Fruit fly (Drosophila melanogaster) whole organism, embryonic: ENCODE measurements around the gene CG17109.
A peak's percentile ranks its signal among the peaks of the same experiment; 100 is the strongest.

Source experiments
- Abd-B ChIP-seq: fragments of 200-800 bp; sonication (Bioruptor generic); optimal IDR thresholded peaks from 2 replicates; lab custom pipeline; 2018; ENCODE audit warnings: missing biosample characterization, mild to moderate bottlenecking, missing genetic modification characterization, moderate library complexity
- Awh ChIP-seq: fragments of 200-800 bp; sonication (Bioruptor generic); IDR thresholded peaks from 2 replicates; pipeline ENCODE4, ENCODE4 v1.3.6; 2022; ENCODE audit warnings: missing biosample characterization, missing genetic modification characterization
- B-H2 ChIP-seq: fragments of 200-800 bp; sonication (Bioruptor generic); optimal IDR thresholded peaks from 2 replicates; lab custom pipeline; 2018; ENCODE audit warnings: missing biosample characterization, mild to moderate bottlenecking, missing genetic modification characterization
- Bgb ChIP-seq: fragments of 200-800 bp; sonication (Bioruptor generic); IDR thresholded peaks from 2 replicates; pipeline ENCODE4 v1.3.6; 2022; ENCODE audit warnings: missing biosample characterization, missing genetic modification characterization; ENCODE audit not compliant: partially characterized antibody
- CG10147 ChIP-seq: fragments of 200-800 bp; sonication (Bioruptor generic); optimal IDR thresholded peaks from 2 replicates; lab custom pipeline; 2019; ENCODE audit warnings: missing biosample characterization, mild to moderate bottlenecking, missing genetic modification characterization, moderate library complexity
- CG11456 ChIP-seq: fragments of 200-800 bp; sonication (Bioruptor generic); IDR thresholded peaks from 3 replicates; pipeline ENCODE4 v1.3.6; 2022; ENCODE audit warnings: missing biosample characterization, missing genetic modification characterization
- CG11504 ChIP-seq: fragments of 200-800 bp; sonication (Bioruptor generic); optimal IDR thresholded peaks from 3 replicates; lab custom pipeline; 2019; ENCODE audit warnings: missing biosample characterization, mild to moderate bottlenecking, missing genetic modification characterization, moderate library complexity
- CG11560 ChIP-seq: fragments of 200-800 bp; sonication (Bioruptor generic); IDR thresholded peaks from 3 replicates; pipeline ENCODE4 v1.3.6; 2022; ENCODE audit warnings: missing biosample characterization, missing genetic modification characterization
- CG12769 ChIP-seq: fragments of 200-800 bp; sonication (Bioruptor generic); optimal IDR thresholded peaks from 2 replicates; lab custom pipeline; 2019; ENCODE audit warnings: missing biosample characterization, mild to moderate bottlenecking, missing genetic modification characterization, moderate library complexity
- CG15073 ChIP-seq: fragments of 200-800 bp; sonication (Bioruptor generic); optimal IDR thresholded peaks from 2 replicates; lab custom pipeline; 2016; ENCODE audit warnings: missing biosample characterization, missing genetic modification characterization
- CG17361 ChIP-seq: fragments of 200-800 bp; sonication (Bioruptor generic); IDR thresholded peaks from 3 replicates; pipeline ENCODE4 v1.3.6; 2022; ENCODE audit warnings: missing biosample characterization, missing genetic modification characterization
- CG30403 ChIP-seq: fragments of 200-800 bp; sonication (Bioruptor generic); optimal IDR thresholded peaks from 3 replicates; lab custom pipeline; 2016; ENCODE audit warnings: missing biosample characterization, missing genetic modification characterization
- CG34422 ChIP-seq: fragments of 200-800 bp; sonication (Bioruptor generic); IDR thresholded peaks from 3 replicates; pipeline ENCODE4 v1.3.6; 2022; ENCODE audit warnings: missing biosample characterization, missing genetic modification characterization
- CG3838 ChIP-seq: fragments of 200-800 bp; sonication (Bioruptor generic); optimal IDR thresholded peaks from 3 replicates; lab custom pipeline; 2016; ENCODE audit warnings: missing biosample characterization, missing genetic modification characterization
- CG42726 ChIP-seq: fragments of 200-800 bp; sonication (Bioruptor generic); IDR thresholded peaks from 2 replicates; pipeline ENCODE4 v1.3.6; 2022; ENCODE audit warnings: missing biosample characterization, missing genetic modification characterization; ENCODE audit not compliant: partially characterized antibody
- CG4282 ChIP-seq: fragments of 200-800 bp; sonication (Bioruptor generic); optimal IDR thresholded peaks from 2 replicates; lab custom pipeline; 2016; ENCODE audit warnings: missing biosample characterization, missing genetic modification characterization
- CG43689 ChIP-seq: fragments of 200-800 bp; sonication (Bioruptor generic); IDR thresholded peaks from 2 replicates; pipeline ENCODE4 v1.3.6; 2022; ENCODE audit warnings: missing biosample characterization, missing genetic modification characterization
- CG6683 ChIP-seq: fragments of 200-800 bp; sonication (Bioruptor generic); optimal IDR thresholded peaks from 2 replicates; lab custom pipeline; 2017; ENCODE audit warnings: missing biosample characterization, mild to moderate bottlenecking, missing genetic modification characterization, missing genetic modification reagents
- CG6813 ChIP-seq: fragments of 200-800 bp; sonication (Bioruptor generic); optimal IDR thresholded peaks from 2 replicates; lab custom pipeline; 2017; ENCODE audit warnings: missing biosample characterization, missing genetic modification characterization, mild to moderate bottlenecking, moderate library complexity, missing genetic modification reagents
- CG7271 ChIP-seq: fragments of 200-800 bp; sonication (Bioruptor generic); optimal IDR thresholded peaks from 2 replicates; lab custom pipeline; 2018; ENCODE audit warnings: missing biosample characterization, mild to moderate bottlenecking, missing genetic modification characterization, moderate library complexity
- CG7963 ChIP-seq: fragments of 200-800 bp; sonication (Bioruptor generic); IDR thresholded peaks from 3 replicates; pipeline ENCODE4 v1.3.6; 2022; ENCODE audit warnings: missing biosample characterization, missing genetic modification characterization; ENCODE audit not compliant: partially characterized antibody
- CG8944 ChIP-seq: fragments of 200-800 bp; sonication (Bioruptor generic); optimal IDR thresholded peaks from 3 replicates; lab custom pipeline; 2016; ENCODE audit warnings: missing biosample characterization, missing genetic modification characterization
- CG9437 ChIP-seq: fragments of 200-800 bp; sonication (Bioruptor generic); optimal IDR thresholded peaks from 2 replicates; lab custom pipeline; 2018; ENCODE audit warnings: missing biosample characterization, mild to moderate bottlenecking, missing genetic modification characterization
- CG9817 ChIP-seq: fragments of 200-800 bp; sonication (Bioruptor generic); optimal IDR thresholded peaks from 2 replicates; lab custom pipeline; 2018; ENCODE audit warnings: missing biosample characterization, mild to moderate bottlenecking, missing genetic modification characterization, moderate library complexity
- CTCF ChIP-seq: fragments of 200-800 bp; sonication (Bioruptor generic); optimal IDR thresholded peaks from 2 replicates; lab custom pipeline; 2017; ENCODE audit warnings: missing biosample characterization, mild to moderate bottlenecking, missing genetic modification characterization, moderate library complexity
- HLH3B ChIP-seq: fragments of 200-800 bp; sonication (Bioruptor generic); IDR thresholded peaks from 2 replicates; pipeline ENCODE4 v1.3.6; 2022; ENCODE audit warnings: missing biosample characterization, missing genetic modification characterization
- HLH54F ChIP-seq: fragments of 200-800 bp; sonication (Bioruptor generic); optimal IDR thresholded peaks from 3 replicates; lab custom pipeline; 2016; ENCODE audit warnings: missing biosample characterization, missing genetic modification characterization
- Myb ChIP-seq: fragments of 200-800 bp; sonication (Bioruptor generic); optimal IDR thresholded peaks from 2 replicates; lab custom pipeline; 2016; ENCODE audit warnings: missing biosample characterization, missing genetic modification characterization
- Oli ChIP-seq: fragments of 200-800 bp; sonication (Bioruptor generic); optimal IDR thresholded peaks from 2 replicates; lab custom pipeline; 2018; ENCODE audit warnings: missing biosample characterization, mild to moderate bottlenecking, missing genetic modification characterization, moderate library complexity
- Rfx ChIP-seq: fragments of 200-800 bp; sonication (Bioruptor generic); IDR thresholded peaks from 2 replicates; pipeline ENCODE4 v1.3.6; 2022; ENCODE audit warnings: missing biosample characterization, missing genetic modification characterization
- Taf1 ChIP-seq: fragments of 200-800 bp; sonication (Bioruptor generic); IDR thresholded peaks from 2 replicates; pipeline ENCODE4 v1.3.6; 2022; ENCODE audit warnings: missing biosample characterization, missing genetic modification characterization
- Usf ChIP-seq: fragments of 200-800 bp; sonication (Bioruptor generic); optimal IDR thresholded peaks from 2 replicates; lab custom pipeline; 2017; ENCODE audit warnings: missing genotype, missing biosample characterization, missing genetic modification characterization
- ab ChIP-seq: fragments of 200-800 bp; sonication (Bioruptor generic); optimal IDR thresholded peaks from 2 replicates; lab custom pipeline; 2016; ENCODE audit warnings: missing biosample characterization, missing genetic modification characterization
- bab2 ChIP-seq: fragments of 200-800 bp; sonication (Bioruptor generic); optimal IDR thresholded peaks from 2 replicates; lab custom pipeline; 2016; ENCODE audit warnings: missing biosample characterization, missing genetic modification characterization
- br ChIP-seq: fragments of >200 bp; optimal IDR thresholded peaks from 2 replicates; lab custom pipeline; 2017
- chif ChIP-seq, 2 experiments: fragments of 200-800 bp; sonication (Bioruptor generic); optimal IDR thresholded peaks; 3 replicates each; lab custom pipeline; 2016; ENCODE audit warnings: missing biosample characterization in 2 of 2, missing genetic modification characterization in 2 of 2
- crol ChIP-seq: fragments of 200-800 bp; sonication (Bioruptor generic); IDR thresholded peaks from 2 replicates; pipeline ENCODE4 v1.3.6; 2022; ENCODE audit warnings: missing biosample characterization, missing genetic modification characterization
- emc ChIP-seq: fragments of 200-800 bp; sonication (Bioruptor generic); optimal IDR thresholded peaks from 2 replicates; lab custom pipeline; 2016; ENCODE audit warnings: missing biosample characterization, missing genetic modification characterization
- esg ChIP-seq: fragments of 200-800 bp; sonication (Bioruptor generic); conservative IDR thresholded peaks from 2 replicates; pipeline ENCODE4 v1.3.6; 2022; ENCODE audit warnings: missing biosample characterization, missing genetic modification characterization
- gem ChIP-seq: fragments of 200-800 bp; sonication (Bioruptor generic); optimal IDR thresholded peaks from 2 replicates; lab custom pipeline; 2019; ENCODE audit warnings: missing biosample characterization, mild to moderate bottlenecking, missing genetic modification characterization, moderate library complexity
- hbn ChIP-seq: fragments of 200-800 bp; sonication (Bioruptor generic); IDR thresholded peaks from 2 replicates; pipeline ENCODE4 v1.3.6; 2022; ENCODE audit warnings: missing biosample characterization, missing genetic modification characterization; ENCODE audit not compliant: partially characterized antibody
- insv ChIP-seq, 2 experiments: fragments of 200-800 bp; sonication (Bioruptor generic); optimal IDR thresholded peaks; 3 replicates each; lab custom pipeline; 2016 to 2018; ENCODE audit warnings: missing biosample characterization in 2 of 2, missing genetic modification characterization in 2 of 2
- mirr ChIP-seq: fragments of 200-800 bp; sonication (Bioruptor generic); optimal IDR thresholded peaks from 3 replicates; lab custom pipeline; 2018; ENCODE audit warnings: missing biosample characterization, mild to moderate bottlenecking, missing genetic modification characterization
- pros ChIP-seq: fragments of 200-800 bp; sonication (Bioruptor generic); optimal IDR thresholded peaks from 3 replicates; lab custom pipeline; 2019; ENCODE audit warnings: missing biosample characterization, mild to moderate bottlenecking, missing genetic modification characterization, moderate library complexity
- pzg ChIP-seq: fragments of 200-800 bp; sonication (Bioruptor generic); optimal IDR thresholded peaks from 3 replicates; lab custom pipeline; 2018; ENCODE audit warnings: missing biosample characterization, mild to moderate bottlenecking, missing genetic modification characterization, moderate library complexity
- schlank ChIP-seq: fragments of 200-800 bp; sonication (Bioruptor generic); optimal IDR thresholded peaks from 2 replicates; lab custom pipeline; 2018; ENCODE audit warnings: missing biosample characterization, mild to moderate bottlenecking, missing genetic modification characterization
- twi ChIP-seq: fragments of 200-800 bp; optimal IDR thresholded peaks from 2 replicates; lab custom pipeline; 2019; ENCODE audit warnings: missing biosample characterization, mild to moderate bottlenecking, missing genetic modification characterization, moderate library complexity
- vfl ChIP-seq: fragments of 200-800 bp; sonication (Bioruptor generic); optimal IDR thresholded peaks from 2 replicates; lab custom pipeline; 2016; ENCODE audit warnings: missing biosample characterization, missing genetic modification characterization
- z ChIP-seq: fragments of 200-800 bp; sonication (Bioruptor generic); IDR thresholded peaks from 3 replicates; pipeline ENCODE4 v1.3.6; 2022; ENCODE audit warnings: missing biosample characterization, missing genetic modification characterization
- zf30C ChIP-seq: fragments of 200-800 bp; sonication (Bioruptor generic); optimal IDR thresholded peaks from 3 replicates; lab custom pipeline; 2018; ENCODE audit warnings: missing biosample characterization, mild to moderate bottlenecking, missing genetic modification characterization

The CG17109 gene

DNA sequence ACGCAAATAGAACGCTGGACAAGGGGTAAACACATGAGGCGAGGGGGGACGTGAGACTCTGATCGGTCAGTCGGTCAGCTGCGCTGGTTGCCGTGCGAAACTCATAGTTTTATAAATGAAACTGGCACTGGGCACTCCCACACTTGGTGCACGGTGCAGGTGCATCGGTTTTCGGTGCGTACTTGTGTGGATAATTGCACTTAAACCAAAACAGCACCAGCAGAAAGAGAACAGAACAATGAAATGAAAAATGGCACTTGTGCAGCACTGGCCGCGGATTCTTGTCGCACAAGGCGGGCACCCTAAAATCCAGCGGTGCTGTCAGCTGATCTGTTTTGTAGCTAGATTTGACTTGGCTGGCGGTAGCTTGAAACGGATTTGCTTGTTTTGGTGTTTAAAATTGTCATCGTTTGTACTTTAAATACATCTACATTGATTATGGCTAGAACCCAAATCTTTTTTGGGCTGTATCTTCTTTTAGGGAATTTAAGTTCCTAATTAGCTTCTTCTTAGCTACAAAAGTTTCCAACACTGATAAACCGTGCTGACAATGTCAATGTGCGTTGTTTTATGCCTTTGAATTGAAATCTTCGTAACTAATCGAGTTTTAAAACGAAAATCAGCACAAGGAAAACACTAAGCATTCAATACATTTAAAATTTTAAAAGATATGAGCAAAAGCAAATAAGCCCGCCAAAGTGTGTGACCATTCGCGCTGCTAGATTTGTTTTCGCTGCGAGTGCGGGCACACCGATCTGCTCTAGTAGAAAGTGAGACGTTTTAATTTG is 22.4 kb downstream of the CG17109 start, which contains the start of the genes Rassf and CenB1A (continued):
- TF ChIP-seq Taf1 (GFP tag; lab: Robert Waterston, UW) (0 out of 2 replicates have a peak, but pooled peaks have one; percentile 11), Abd-B (GFP tag; lab: Kevin White, UChicago) (peak; percentile 18), bab2 (peak; percentile 23), CG17361 (GFP tag; lab: Robert Waterston, UW) (peak; percentile 69), pros (no peak), CG9437 (GFP tag; lab: Kevin White, UChicago) (peak; percentile 22), CG7271 (tag; lab: Kevin White, UChicago) (peak; percentile 5), z (GFP tag; lab: Robert Waterston, UW) (no peak), br (lab: Kevin White, UChicago) (no peak), CG11456 (GFP tag; lab: Robert Waterston, UW) (no peak), CG30403 (peak; percentile 76), zf30C (GFP tag; lab: Kevin White, UChicago) (no peak), CG4282 (peak; percentile 23), CG11504 (tag; lab: Kevin White, UChicago) (no peak), CG43689 (GFP tag; lab: Robert Waterston, UW) (no peak), esg (GFP tag; lab: Robert Waterston, UW) (no peak; the same call in 1 of the 2 replicates), Usf (GFP tag; lab: Kevin White, UChicago) (no peak), Bgb (GFP tag; lab: Robert Waterston, UW) (peak; percentile 40; the same call in 1 of the 2 replicates), mirr (no peak), CG15073 (GFP tag; lab: Kevin White, UChicago) (no peak), Awh (GFP tag; lab: Robert Waterston, UW) (no peak), CG10147 (GFP tag; lab: Kevin White, UChicago) (no peak), HLH3B (GFP tag; lab: Robert Waterston, UW) (peak; percentile 38; the same call in 1 of the 2 replicates), gem (tag; lab: Kevin White, UChicago) (no peak), Rfx (GFP tag; lab: Robert Waterston, UW) (peak; percentile 52), hbn (GFP tag; lab: Robert Waterston, UW) (0 out of 2 replicates have a peak, but pooled peaks have one; percentile 44), insv (GFP tag; optimal IDR thresholded peaks at IDR 0.05; lab: Kevin White, UChicago) (no peak), B-H2 (GFP tag; lab: Kevin White, UChicago) (no peak), HLH54F (GFP tag; lab: Kevin White, UChicago) (peak; percentile 64), pzg (GFP tag; lab: Kevin White, UChicago) (peak; percentile 50), crol (GFP tag; lab: Robert Waterston, UW) (peak; percentile 97), emc (GFP tag; lab: Kevin White, UChicago) (no peak), CG12769 (tag; lab: Kevin White, UChicago) (no peak), CG34422 (GFP tag; lab: Robert Waterston, UW) (peak; percentile 89; the same call in 1 of the 3 replicates), Oli (peak; percentile 46), CG7963 (GFP tag; lab: Robert Waterston, UW) (no peak), CG9817 (tag; lab: Kevin White, UChicago) (peak; percentile 65), Myb (GFP tag; lab: Kevin White, UChicago) (peak; percentile 57), CG6683 (GFP tag; lab: Kevin White, UChicago) (no peak), schlank (tag; lab: Kevin White, UChicago) (no peak), vfl (no peak), ab (GFP tag; lab: Kevin White, UChicago) (no peak), twi (tag; lab: Kevin White, UChicago) (no peak), CG42726 (no peak), CG8944 (peak; percentile 52), chif (GFP tag; optimal IDR thresholded peaks at IDR 0.05; lab: Kevin White, UChicago) (peak in 1 of 2 experiments; percentile 36), CG6813 (GFP tag; lab: Kevin White, UChicago) (no peak), CG3838 (GFP tag; lab: Kevin White, UChicago) (no peak), CTCF (GFP tag; lab: Kevin White, UChicago) (no peak), CG11560 (tag; lab: Robert Waterston, UW) (no peak)
